Worm (Caenorhabditis elegans): ENCODE results near the gene Y57E12B.1.
A peak's percentile ranks its signal among the peaks of the same experiment; 100 is the strongest.

Gene Y57E12B.1

ce11 chrV:6906435-6906834 lies 41.9 kb upstream of the Y57E12B.1 start:
- TF ChIP-seq snpc-4 (tag; optimal IDR thresholded peaks at IDR 0.05) = no peak
- TF ChIP-seq lsy-2 (tag; optimal IDR thresholded peaks at IDR 0.05) = no peak
- TF ChIP-seq elt-3 (tag; optimal IDR thresholded peaks at IDR 0.05) = no peak
- TF ChIP-seq sptf-1 (tag; optimal IDR thresholded peaks at IDR 0.05) = no peak
- TF ChIP-seq tbx-8 (GFP tag; optimal IDR thresholded peaks at IDR 0.05) = no peak
- no peak for TF ChIP-seq ztf-11 (tag; optimal IDR thresholded peaks at IDR 0.05)
- no peak for TF ChIP-seq mls-2 (tag; optimal IDR thresholded peaks at IDR 0.05)
- TF ChIP-seq unc-120 (tag; optimal IDR thresholded peaks at IDR 0.05; ENCODE audit: poor library complexity, severe bottlenecking) = no peak
- TF ChIP-seq cnd-1 (tag; optimal IDR thresholded peaks at IDR 0.05) = no peak
- TF ChIP-seq nhr-28 (tag; optimal IDR thresholded peaks at IDR 0.05) = no peak
- TF ChIP-seq mab-5 (tag; optimal IDR thresholded peaks at IDR 0.05) = no peak
- no peak for TF ChIP-seq nhr-12 (tag; optimal IDR thresholded peaks at IDR 0.05)

DNA sequence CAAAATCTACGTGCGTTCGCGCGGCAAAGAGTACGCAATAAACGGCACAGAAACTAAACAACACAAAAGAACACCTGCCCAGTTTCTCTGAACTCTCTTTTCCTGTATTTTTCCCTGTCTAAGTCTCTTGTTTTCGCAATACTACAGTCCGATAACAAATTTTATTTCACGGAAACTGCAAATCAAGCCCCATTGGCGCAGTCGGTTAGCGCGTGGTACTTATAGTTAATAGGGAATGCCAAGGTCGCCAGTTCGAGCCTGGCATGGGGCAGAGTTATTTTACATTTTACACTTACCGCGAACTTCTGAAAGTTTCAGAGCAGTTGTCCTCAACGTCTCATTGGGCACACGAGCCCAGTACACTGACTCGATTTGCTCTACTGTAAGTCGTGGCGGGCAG lies 31.0 kb upstream of the Y57E12B.1 start:
- TF ChIP-seq snpc-4 (tag; optimal IDR thresholded peaks at IDR 0.05) (no peak), bed-3 (GFP tag; optimal IDR thresholded peaks at IDR 0.05) (no peak), ham-2 (GFP tag; optimal IDR thresholded peaks at IDR 0.05) (no peak), nhr-2 (tag; optimal IDR thresholded peaks at IDR 0.05) (no peak), hlh-1 (tag; optimal IDR thresholded peaks at IDR 0.05) (peak; percentile 2), lsy-2 (tag; optimal IDR thresholded peaks at IDR 0.05) (no peak)

DNA sequence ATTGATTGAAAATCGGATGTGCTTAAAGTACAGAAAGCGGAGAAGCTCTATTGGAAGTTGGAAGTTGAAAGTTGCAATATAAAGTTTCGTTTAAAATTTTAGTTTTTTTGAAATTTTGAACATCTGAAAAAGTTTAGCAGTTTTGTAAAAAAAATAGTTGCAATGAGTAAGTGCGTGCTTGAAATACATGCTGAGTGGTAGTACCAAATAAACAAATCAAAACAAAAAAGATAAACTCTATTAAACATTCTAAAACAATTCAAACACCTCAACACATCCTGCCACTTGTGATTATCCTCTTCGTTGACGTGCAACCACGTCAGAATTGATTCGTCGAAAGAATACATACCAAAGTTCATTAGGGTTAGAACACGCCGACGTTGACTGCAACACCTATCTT lies 29.1 kb upstream of the Y57E12B.1 start:
- TF ChIP-seq tbx-8 (GFP tag; optimal IDR thresholded peaks at IDR 0.05) = no peak
- no peak for TF ChIP-seq sptf-1 (tag; optimal IDR thresholded peaks at IDR 0.05)
- TF ChIP-seq unc-120 (tag; optimal IDR thresholded peaks at IDR 0.05; ENCODE audit: poor library complexity, severe bottlenecking) = no peak
- TF ChIP-seq nhr-28 (tag; optimal IDR thresholded peaks at IDR 0.05) = no peak
- TF ChIP-seq ztf-11 (tag; optimal IDR thresholded peaks at IDR 0.05) = no peak
- no peak for TF ChIP-seq nhr-76 (tag; optimal IDR thresholded peaks at IDR 0.05)
- no peak for TF ChIP-seq elt-3 (tag; optimal IDR thresholded peaks at IDR 0.05)
- TF ChIP-seq bed-3 (GFP tag; optimal IDR thresholded peaks at IDR 0.05) = no peak
- TF ChIP-seq flh-1 (GFP tag; optimal IDR thresholded peaks at IDR 0.05) = no peak
- TF ChIP-seq nhr-2 (tag; optimal IDR thresholded peaks at IDR 0.05) = no peak
- no peak for TF ChIP-seq nhr-237 (tag; optimal IDR thresholded peaks at IDR 0.05)
- TF ChIP-seq pha-4 (tag; optimal IDR thresholded peaks at IDR 0.05) = no peak
- TF ChIP-seq mab-5 (tag; optimal IDR thresholded peaks at IDR 0.05) = no peak
- TF ChIP-seq mls-2 (tag; optimal IDR thresholded peaks at IDR 0.05) = no peak
- no peak for TF ChIP-seq lin-13 (tag; optimal IDR thresholded peaks at IDR 0.05)

- no peak for TF ChIP-seq nhr-12 (tag; optimal IDR thresholded peaks at IDR 0.05)
- TF ChIP-seq nhr-237 (tag; optimal IDR thresholded peaks at IDR 0.05) = no peak
- TF ChIP-seq ztf-11 (tag; optimal IDR thresholded peaks at IDR 0.05) = no peak
- TF ChIP-seq mls-2 (tag; optimal IDR thresholded peaks at IDR 0.05) = no peak
- no peak for TF ChIP-seq ces-1 (GFP tag; optimal IDR thresholded peaks at IDR 0.05)
- TF ChIP-seq sptf-1 (tag; optimal IDR thresholded peaks at IDR 0.05) = no peak
- TF ChIP-seq unc-39 (tag; optimal IDR thresholded peaks at IDR 0.05) = no peak
- no peak for TF ChIP-seq ceh-83 (GFP tag; optimal IDR thresholded peaks at IDR 0.05)
- no peak for TF ChIP-seq elt-3 (tag; optimal IDR thresholded peaks at IDR 0.05)
- no peak for TF ChIP-seq bed-3 (GFP tag; optimal IDR thresholded peaks at IDR 0.05)
- TF ChIP-seq pha-4 (tag; optimal IDR thresholded peaks at IDR 0.05) = no peak
- no peak for TF ChIP-seq snpc-4 (tag; optimal IDR thresholded peaks at IDR 0.05)
- TF ChIP-seq lsy-2 (tag; optimal IDR thresholded peaks at IDR 0.05) = no peak
- TF ChIP-seq ceh-43 (GFP tag; optimal IDR thresholded peaks at IDR 0.05) = no peak
- TF ChIP-seq zip-8 (tag; optimal IDR thresholded peaks at IDR 0.05) = no peak
These were observed 21.7 kb upstream of the Y57E12B.1 start for ce11 chrV:6926633-6927032.

DNA sequence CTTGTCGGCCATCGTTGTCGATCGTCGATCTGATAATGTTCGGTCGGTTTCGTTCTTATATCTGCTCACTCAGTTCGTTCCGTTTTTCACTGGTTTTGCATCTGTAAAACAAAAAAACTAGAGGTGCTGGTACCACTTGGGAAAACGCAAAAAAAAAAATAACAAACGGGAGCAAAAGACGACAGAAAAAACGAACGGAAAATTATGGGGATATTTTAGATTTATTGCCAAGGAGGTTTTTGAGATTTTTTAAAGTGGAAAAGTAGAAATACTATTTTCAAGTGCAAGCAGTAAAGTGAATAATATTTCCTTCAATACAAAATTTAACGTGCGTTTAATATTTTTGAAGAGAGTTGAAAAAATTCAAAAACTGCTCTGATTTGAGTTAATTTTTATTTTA lies 19.4 kb upstream of the Y57E12B.1 start, which contains the start of gene unc-68:
Gene unc-68, minus strand, starts transcription at position 101 of the 400 bp plus-strand sequence.
- TF ChIP-seq ces-1 (GFP tag; optimal IDR thresholded peaks at IDR 0.05) = no peak
- no peak for TF ChIP-seq ham-2 (GFP tag; optimal IDR thresholded peaks at IDR 0.05)
- TF ChIP-seq elt-3 (tag; optimal IDR thresholded peaks at IDR 0.05) = no peak
- no peak for TF ChIP-seq pha-4 (tag; optimal IDR thresholded peaks at IDR 0.05)
- no peak for TF ChIP-seq elt-1 (tag; optimal IDR thresholded peaks at IDR 0.05; ENCODE audit: borderline replicate concordance, insufficient read depth)
- TF ChIP-seq flh-1 (GFP tag; optimal IDR thresholded peaks at IDR 0.05) = no peak
- no peak for TF ChIP-seq unc-39 (tag; optimal IDR thresholded peaks at IDR 0.05)
- no peak for TF ChIP-seq sem-2 (GFP tag; optimal IDR thresholded peaks at IDR 0.05)

DNA sequence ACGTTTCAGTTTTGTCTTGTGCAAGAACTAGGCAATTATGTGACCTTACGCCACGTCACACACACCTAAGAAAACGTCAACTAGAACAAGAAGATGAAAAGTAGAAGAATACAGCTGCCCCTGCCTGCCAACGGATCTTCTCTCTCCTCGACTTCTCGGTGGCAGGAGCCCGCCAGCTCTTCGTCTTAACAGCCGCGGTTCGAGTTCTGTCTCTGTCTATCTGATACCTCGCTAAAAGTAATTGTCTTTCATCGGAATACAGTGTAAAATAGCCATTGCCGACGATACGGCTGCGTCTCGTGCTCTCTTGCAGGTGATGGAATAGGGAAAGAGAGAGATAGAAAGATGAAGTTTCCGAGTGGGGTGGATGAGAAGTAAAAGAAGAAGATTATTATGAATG lies 18.0 kb upstream of the Y57E12B.1 start:
- TF ChIP-seq snpc-4 (tag; optimal IDR thresholded peaks at IDR 0.05) = no peak
- peak; percentile 85 for TF ChIP-seq hlh-1 (tag; optimal IDR thresholded peaks at IDR 0.05)
- peak; percentile 8 for TF ChIP-seq M03D4.4 (tag; optimal IDR thresholded peaks at IDR 0.05)
- TF ChIP-seq unc-120 (tag; optimal IDR thresholded peaks at IDR 0.05; ENCODE audit: poor library complexity, severe bottlenecking) = peak; percentile 81
- TF ChIP-seq unc-62 (GFP tag; optimal IDR thresholded peaks at IDR 0.05) = peak; percentile 59

Measured in whole organism, mixed stage, embryonic.